Worm (Caenorhabditis elegans) whole organism, late embryonic: ENCODE measurements around the gene pes-1.

Experiments used
- ama-1 ChIP-seq: fragments of 150-350 bp; optimal IDR thresholded peaks from 2 replicates; lab custom pipeline; 2014
- ceh-14 ChIP-seq: sonication (generic microtip); optimal IDR thresholded peaks from 2 replicates; lab custom pipeline; 2016; ENCODE audit warnings: missing genotype, missing genetic modification characterization, missing compliant biosample characterization
- ceh-45 ChIP-seq: fragments of 200-800 bp; sonication (Bioruptor generic); IDR thresholded peaks from 2 replicates; pipeline ENCODE4 v1.3.6; 2022; ENCODE audit warnings: missing genetic modification reagents, missing genetic modification characterization, missing compliant biosample characterization
- hlh-13 ChIP-seq: fragments of 200-800 bp; sonication (Bioruptor generic); optimal IDR thresholded peaks from 2 replicates; lab custom pipeline; 2018; ENCODE audit warnings: mild to moderate bottlenecking, missing genetic modification characterization, missing compliant biosample characterization
- hlh-15 ChIP-seq: sonication (generic microtip); optimal IDR thresholded peaks from 2 replicates; lab custom pipeline; 2016; ENCODE audit warnings: missing genetic modification characterization, missing compliant biosample characterization
- hlh-30 ChIP-seq: sonication (generic microtip); optimal IDR thresholded peaks from 2 replicates; lab custom pipeline; 2017; ENCODE audit warnings: antibody characterized with exemption, missing genetic modification characterization, missing compliant biosample characterization; ENCODE audit not compliant: insufficient read depth
- sdc-2 ChIP-seq: sonication (generic microtip); optimal IDR thresholded peaks from 2 replicates; lab custom pipeline; 2016; ENCODE audit warnings: missing genotype, missing genetic modification characterization, missing compliant biosample characterization
- sox-4 ChIP-seq: sonication (generic microtip); optimal IDR thresholded peaks from 2 replicates; lab custom pipeline; 2017; ENCODE audit warnings: mild to moderate bottlenecking, missing genetic modification characterization, inconsistent platforms, missing compliant biosample characterization
- ttx-3 ChIP-seq: sonication (generic microtip); optimal IDR thresholded peaks from 2 replicates; lab custom pipeline; 2016; ENCODE audit warnings: missing genetic modification reagents, missing genetic modification characterization, missing compliant biosample characterization
- unc-3 ChIP-seq, 2 experiments: fragments of 200-800 bp in 1 of 2; sonication (Bioruptor generic) in 1 of 2; sonication (generic microtip) in 1 of 2; conservative IDR thresholded peaks in 1 of 2; optimal IDR thresholded peaks in 1 of 2; 2 replicates each; pipeline versions ENCODE4 v1.3.6 to Lab custom; 2016 to 2022; ENCODE audit warnings: missing compliant biosample characterization in 2 of 2, missing genetic modification characterization in 2 of 2, missing genetic modification reagents in 1 of 2

DNA sequence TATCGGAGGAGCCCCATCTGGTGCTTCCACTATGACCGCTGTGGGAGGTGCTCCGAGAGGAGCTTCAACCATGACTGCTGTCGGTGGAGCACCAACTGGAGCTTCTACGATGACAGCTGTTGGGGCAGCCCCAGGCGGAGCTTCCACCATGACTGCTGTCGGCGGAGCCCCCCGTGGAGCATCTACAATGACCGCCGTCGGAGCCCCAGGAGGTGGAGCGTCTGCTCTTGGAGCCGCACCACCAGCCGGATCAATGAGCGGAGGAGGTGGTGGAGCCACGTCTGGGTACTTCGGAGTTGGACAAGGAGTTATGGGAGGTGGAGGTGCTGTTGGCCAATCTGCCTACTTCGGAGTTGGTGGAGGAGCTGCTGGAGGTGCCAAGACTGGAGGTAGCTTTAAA is 5.6 kb upstream of the pes-1 start:
- TF ChIP-seq hlh-30 = no peak
- TF ChIP-seq sdc-2 (tag; lab: Kevin White, UChicago) = no peak
- TF ChIP-seq ceh-45 (GFP tag; lab: Robert Waterston, UW) = no peak
- no peak for TF ChIP-seq hlh-15
- TF ChIP-seq unc-3 (GFP tag; conservative IDR thresholded peaks at IDR 0.05; lab: Robert Waterston, UW) = no peak
- no peak for TF ChIP-seq unc-3 (tag; optimal IDR thresholded peaks at IDR 0.05; lab: Kevin White, UChicago)
- no peak for TF ChIP-seq hlh-13 (GFP tag; lab: Kevin White, UChicago)
- TF ChIP-seq ceh-14 (tag; lab: Kevin White, UChicago) = no peak
- no peak for TF ChIP-seq ttx-3
- no peak for TF ChIP-seq sox-4 (tag; lab: Kevin White, UChicago)
- TF ChIP-seq ama-1 = no peak
